Worm (Caenorhabditis elegans) whole organism, L1 larva: ENCODE results near the gene twk-2.

Experiments used
- Y116A8C.19 ChIP-seq: sonication (generic microtip); optimal IDR thresholded peaks from 2 replicates; lab custom pipeline; 2016; ENCODE audit warnings: missing compliant biosample characterization, missing genetic modification characterization, borderline replicate concordance
- ceh-82 ChIP-seq, 3 experiments: fragments of 150-350 bp in 1 of 3; sonication (generic microtip) in 2 of 3; optimal IDR thresholded peaks; 2 replicates each; lab custom pipeline; 2014 to 2017; ENCODE audit warnings: missing biosample characterization in 3 of 3, missing genetic modification characterization in 3 of 3
- egl-27 ChIP-seq, 2 experiments: fragments of 150-350 bp in 1 of 2; sonication (generic microtip); optimal IDR thresholded peaks; 3 replicates each; lab custom pipeline; 2017 to 2018; ENCODE audit warnings: missing biosample characterization in 2 of 2, missing genetic modification characterization in 2 of 2, missing genetic modification reagents in 2 of 2
- elt-2 ChIP-seq: sonication (generic microtip); optimal IDR thresholded peaks from 2 replicates; lab custom pipeline; 2016; ENCODE audit warnings: missing genetic modification characterization, mild to moderate bottlenecking, inconsistent platforms, missing compliant biosample characterization, missing genetic modification reagents
- lin-15B ChIP-seq: fragments of 150-350 bp; sonication (generic microtip); optimal IDR thresholded peaks from 3 replicates; lab custom pipeline; 2014; ENCODE audit warnings: missing biosample characterization, missing genetic modification characterization
- lsy-2 ChIP-seq, 2 experiments: fragments of 150-350 bp; optimal IDR thresholded peaks; 2 replicates each; lab custom pipeline; 2014; ENCODE audit warnings: missing biosample characterization in 2 of 2, missing genetic modification characterization in 2 of 2
- skn-1 ChIP-seq: fragments of 150-350 bp; optimal IDR thresholded peaks from 2 replicates; lab custom pipeline; 2014; ENCODE audit warnings: missing biosample characterization, missing genetic modification characterization
- swsn-7 ChIP-seq: sonication (generic microtip); optimal IDR thresholded peaks from 2 replicates; lab custom pipeline; 2016; ENCODE audit warnings: missing genetic modification characterization, missing compliant biosample characterization
- unc-98 ChIP-seq: fragments of 200-800 bp; sonication (Bioruptor generic); IDR thresholded peaks from 2 replicates; pipeline ENCODE4 v1.3.6; 2022; ENCODE audit warnings: missing genetic modification characterization, missing compliant biosample characterization
- zag-1 ChIP-seq: fragments of 150-350 bp; optimal IDR thresholded peaks from 2 replicates; lab custom pipeline; 2014; ENCODE audit warnings: missing biosample characterization, missing genetic modification characterization
- ztf-11 ChIP-seq, 2 experiments: sonication (generic microtip); optimal IDR thresholded peaks; 2 replicates each; lab custom pipeline; 2016 to 2017; ENCODE audit warnings: missing genetic modification characterization in 2 of 2, missing biosample characterization in 1 of 2, missing compliant biosample characterization in 1 of 2

ce11 chrII:4441278-4441677 is 11.7 kb downstream of the twk-2 start:
- TF ChIP-seq ztf-11 (tag; optimal IDR thresholded peaks at IDR 0.05; lab: Kevin White, UChicago) (no peak), Y116A8C.19 (tag; lab: Kevin White, UChicago) (no peak), zag-1 (no peak), lin-15B (no peak), swsn-7 (tag; lab: Kevin White, UChicago) (no peak), skn-1 (tag; lab: Kevin White, UChicago) (no peak), elt-2 (no peak), lsy-2 (tag; optimal IDR thresholded peaks at IDR 0.05; lab: Kevin White, UChicago) (no peak), ceh-82 (tag; optimal IDR thresholded peaks at IDR 0.05; lab: Kevin White, UChicago) (no peak), egl-27 (tag; optimal IDR thresholded peaks at IDR 0.05; lab: Kevin White, UChicago) (no peak), unc-98 (GFP tag; lab: Robert Waterston, UW) (no peak)
